Fruit fly (Drosophila melanogaster): ENCODE data around the gene jar.

The jar gene

DNA sequence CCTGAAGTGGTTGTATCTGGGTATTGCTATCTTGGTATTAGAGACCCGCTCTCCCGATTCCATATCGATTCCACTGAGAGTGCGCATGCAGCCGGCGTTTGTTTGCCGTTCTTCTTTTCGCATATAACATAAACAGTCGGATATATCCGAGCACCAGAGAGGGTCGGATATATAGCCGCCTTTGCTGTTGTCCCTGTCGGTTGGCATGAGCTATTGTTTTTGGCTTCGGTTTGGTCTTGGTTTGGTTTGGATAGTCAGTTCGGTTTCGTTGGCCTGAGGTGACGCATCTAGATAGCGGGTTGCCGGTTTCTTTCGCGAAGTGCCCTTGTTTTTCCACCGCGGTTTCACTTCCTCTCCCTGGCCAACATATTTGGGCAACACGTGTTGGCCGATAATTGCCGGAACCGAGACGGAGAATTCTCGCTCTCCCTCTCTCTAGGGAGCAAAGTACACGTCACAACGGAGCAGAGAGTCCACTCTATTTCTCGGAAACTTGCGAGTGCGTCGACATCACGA lies 1.8 kb upstream of the jar start, which contains the start of gene Orct2 (continued):
- TF ChIP-seq slbo (GFP tag; IDR thresholded peaks at IDR 0.05) (no peak), p53 (GFP tag; optimal IDR thresholded peaks at IDR 0.05) (no peak), CG11456 (GFP tag; IDR thresholded peaks at IDR 0.05) (no peak), CG1024 (GFP tag; IDR thresholded peaks at IDR 0.05) (no peak), CG30020 (tag; optimal IDR thresholded peaks at IDR 0.05) (no peak), CG5180 (GFP tag; optimal IDR thresholded peaks at IDR 0.05) (peak; percentile 56), HLH3B (GFP tag; IDR thresholded peaks at IDR 0.05) (0 out of 2 replicates have a peak, but pooled peaks have one; percentile 6), CG2889 (GFP tag; IDR thresholded peaks at IDR 0.05) (no peak), Awh (GFP tag; IDR thresholded peaks at IDR 0.05) (no peak), CG13123 (GFP tag; optimal IDR thresholded peaks at IDR 0.05) (no peak), CG2202 (tag; optimal IDR thresholded peaks at IDR 0.05) (no peak), zen (tag; optimal IDR thresholded peaks at IDR 0.05) (no peak)

DNA sequence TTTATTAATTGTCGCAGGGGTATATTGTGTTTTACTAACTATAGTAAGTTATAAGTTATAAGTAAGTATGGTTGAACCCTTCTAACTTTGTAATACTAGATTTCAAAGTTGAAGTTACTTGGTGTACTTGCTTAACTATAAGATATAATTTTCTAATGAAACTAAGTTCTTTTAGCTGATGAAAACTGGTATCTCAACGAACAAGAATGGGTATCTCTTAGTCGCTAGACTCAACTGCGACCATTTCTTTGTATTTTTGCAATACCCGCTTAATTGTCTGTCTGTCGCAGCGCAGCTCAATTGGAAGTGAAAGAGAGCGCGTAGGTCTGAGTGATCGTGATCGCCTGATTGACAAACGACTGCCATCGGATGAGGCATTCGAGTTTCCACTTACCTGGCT lies 1.2 kb upstream of the jar start:
- TF ChIP-seq CG34376 (GFP tag; optimal IDR thresholded peaks at IDR 0.05), result no peak
- TF ChIP-seq mld (GFP tag; IDR thresholded peaks at IDR 0.05; ENCODE audit: partially characterized antibody), result 0 out of 3 replicates have a peak, but pooled peaks have one; percentile 43
- TF ChIP-seq Mes4 (GFP tag; optimal IDR thresholded peaks at IDR 0.05), result no peak
- no peak for TF ChIP-seq CG16815 (GFP tag; optimal IDR thresholded peaks at IDR 0.05)
- peak; percentile 15 for TF ChIP-seq gem (tag; optimal IDR thresholded peaks at IDR 0.05)
- no peak for TF ChIP-seq cad (GFP tag; optimal IDR thresholded peaks at IDR 0.05)
- no peak for TF ChIP-seq Hr39 (optimal IDR thresholded peaks at IDR 0.05)
- TF ChIP-seq row (GFP tag; IDR thresholded peaks at IDR 0.05), result no peak
- no peak for TF ChIP-seq Lpt (GFP tag; optimal IDR thresholded peaks at IDR 0.05)
- no peak for TF ChIP-seq BtbVII (GFP tag; optimal IDR thresholded peaks at IDR 0.05)
- TF ChIP-seq HLH54F (GFP tag; optimal IDR thresholded peaks at IDR 0.05), result no peak
- peak; percentile 17 for TF ChIP-seq zen (tag; optimal IDR thresholded peaks at IDR 0.05)
- peak; percentile 67 for TF ChIP-seq D19B (GFP tag; optimal IDR thresholded peaks at IDR 0.05)
- TF ChIP-seq CG10654 (GFP tag; optimal IDR thresholded peaks at IDR 0.05), result no peak
- no peak for TF ChIP-seq ab (GFP tag; optimal IDR thresholded peaks at IDR 0.05)
- TF ChIP-seq luna (GFP tag; optimal IDR thresholded peaks at IDR 0.05), result no peak
- no peak for TF ChIP-seq CG6654 (GFP tag; optimal IDR thresholded peaks at IDR 0.05)
- TF ChIP-seq Elba2 (GFP tag; optimal IDR thresholded peaks at IDR 0.05), result peak; percentile 48
- no peak for TF ChIP-seq Max (GFP tag; optimal IDR thresholded peaks at IDR 0.05)

DNA sequence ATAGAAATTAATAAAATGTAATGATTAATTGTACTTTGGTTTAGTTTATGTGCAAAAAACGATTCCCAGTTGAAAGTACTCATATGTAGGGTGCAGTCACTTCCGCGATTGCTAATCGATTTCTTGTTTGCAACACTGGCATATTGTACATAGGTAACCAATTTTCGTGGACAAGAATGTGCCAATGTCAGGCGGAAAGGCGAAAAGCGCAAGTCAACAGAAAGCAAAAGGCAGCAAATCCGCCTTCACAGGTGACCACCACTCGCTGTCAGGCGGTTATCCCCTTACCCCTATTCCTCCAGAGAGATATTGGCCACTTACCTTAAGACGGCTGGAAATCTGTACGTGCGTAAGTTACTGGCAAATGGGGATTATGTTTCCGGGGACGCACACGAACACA lies 455 bp downstream of the jar start:
- TF ChIP-seq tll (GFP tag; optimal IDR thresholded peaks at IDR 0.05) (peak in 1 of 2 experiments; percentile 30), gsb-n (tag; optimal IDR thresholded peaks at IDR 0.05) (no peak), hkb (optimal IDR thresholded peaks at IDR 0.05) (peak; percentile 9), hkb (GFP tag; IDR thresholded peaks at IDR 0.05) (no peak)

DNA sequence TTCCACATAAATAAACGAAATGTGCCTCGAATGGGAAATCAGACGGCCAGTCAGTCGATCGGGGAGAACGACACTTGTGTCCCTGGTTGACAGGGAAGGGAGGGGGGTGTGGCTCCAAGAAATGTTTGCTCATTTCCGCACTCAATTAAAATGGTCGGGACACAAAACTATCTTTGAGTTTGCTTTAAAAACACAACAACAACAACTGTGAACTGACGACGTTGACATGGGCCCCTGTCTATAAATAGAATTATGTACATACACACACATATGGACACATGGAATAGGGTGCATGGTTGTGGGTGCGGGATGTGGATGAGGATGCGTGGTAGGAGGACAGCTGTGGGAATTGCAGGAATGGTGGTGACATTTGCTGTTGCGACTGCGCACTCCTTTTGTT lies 999 bp downstream of the jar start:
- TF ChIP-seq seq (GFP tag; IDR thresholded peaks at IDR 0.05) (no peak), CG8478 (optimal IDR thresholded peaks at IDR 0.05) (peak; percentile 2), Chrac-16 (GFP tag; optimal IDR thresholded peaks at IDR 0.05) (no peak), dmrt11E (tag; optimal IDR thresholded peaks at IDR 0.05) (peak; percentile 37), CG11504 (tag; optimal IDR thresholded peaks at IDR 0.05) (no peak), nom (GFP tag; optimal IDR thresholded peaks at IDR 0.05) (no peak), ac (GFP tag; optimal IDR thresholded peaks at IDR 0.05) (peak; percentile 47), tap (tag; optimal IDR thresholded peaks at IDR 0.05) (no peak), Atf3 (GFP tag; optimal IDR thresholded peaks at IDR 0.05) (no peak), Hmr (GFP tag; optimal IDR thresholded peaks at IDR 0.05) (no peak), oc (tag; optimal IDR thresholded peaks at IDR 0.05) (no peak), CG6813 (GFP tag; optimal IDR thresholded peaks at IDR 0.05) (peak; percentile 23), CG11696 (GFP tag; IDR thresholded peaks at IDR 0.05) (0 out of 2 replicates have a peak, but pooled peaks have one; percentile 10), CG17802 (tag; optimal IDR thresholded peaks at IDR 0.05) (no peak), CG10209 (GFP tag; optimal IDR thresholded peaks at IDR 0.05) (peak; percentile 18), Kr (GFP tag; optimal IDR thresholded peaks at IDR 0.05) (peak; percentile 44)

Data from whole organism, embryonic.